Worm (Caenorhabditis elegans) whole organism, late embryonic: ENCODE results near the gene fmi-1.

Experiments
- che-1 ChIP-seq: sonication (generic microtip); optimal IDR thresholded peaks from 2 replicates; lab custom pipeline; 2016; ENCODE audit warnings: mild to moderate bottlenecking, missing genetic modification characterization, missing compliant biosample characterization
- dmd-4 ChIP-seq: sonication (generic microtip); optimal IDR thresholded peaks from 2 replicates; lab custom pipeline; 2016; ENCODE audit warnings: borderline replicate concordance, missing genetic modification characterization, missing compliant biosample characterization
- pha-4 ChIP-seq: fragments of 150-350 bp; optimal IDR thresholded peaks from 2 replicates; lab custom pipeline; 2018; ENCODE audit warnings: missing biosample characterization, missing genetic modification reagents, missing genetic modification characterization
- sox-4 ChIP-seq: sonication (generic microtip); optimal IDR thresholded peaks from 2 replicates; lab custom pipeline; 2017; ENCODE audit warnings: mild to moderate bottlenecking, missing genetic modification characterization, inconsistent platforms, missing compliant biosample characterization
- ttx-3 ChIP-seq: sonication (generic microtip); optimal IDR thresholded peaks from 2 replicates; lab custom pipeline; 2016; ENCODE audit warnings: missing genetic modification reagents, missing genetic modification characterization, missing compliant biosample characterization

- TF ChIP-seq sox-4 (tag; lab: Kevin White, UChicago) (peak; percentile 89), ttx-3 (peak; percentile 74), pha-4 (no peak), che-1 (tag; lab: Kevin White, UChicago) (peak; percentile 87), dmd-4 (tag; lab: Kevin White, UChicago) (peak; percentile 82)
These were observed 15.5 kb upstream of the fmi-1 start for ce11 chrV:13003378-13003777.
